Worm (Caenorhabditis elegans): ENCODE results near the gene col-83.

col-83 gene

ce11 chrII:11044193-11044568, 1.6 kb downstream of the col-83 start:
- TF ChIP-seq aly-1 (tag; optimal IDR thresholded peaks at IDR 0.05) (peak; percentile 62), hmg-4 (GFP tag; optimal IDR thresholded peaks at IDR 0.05) (no peak)

ce11 chrII:11043546-11044192, 2.1 kb downstream of the col-83 start:
- TF ChIP-seq ceh-13 (GFP tag; optimal IDR thresholded peaks at IDR 0.05) = no peak
- TF ChIP-seq tbx-37 (GFP tag; conservative IDR thresholded peaks at IDR 0.05) = no peak
- TF ChIP-seq B0310.2 (tag; optimal IDR thresholded peaks at IDR 0.05) = no peak
- no peak for TF ChIP-seq F13C5.2 (tag; optimal IDR thresholded peaks at IDR 0.05)
- TF ChIP-seq ama-1 (optimal IDR thresholded peaks at IDR 0.05) = no peak

DNA sequence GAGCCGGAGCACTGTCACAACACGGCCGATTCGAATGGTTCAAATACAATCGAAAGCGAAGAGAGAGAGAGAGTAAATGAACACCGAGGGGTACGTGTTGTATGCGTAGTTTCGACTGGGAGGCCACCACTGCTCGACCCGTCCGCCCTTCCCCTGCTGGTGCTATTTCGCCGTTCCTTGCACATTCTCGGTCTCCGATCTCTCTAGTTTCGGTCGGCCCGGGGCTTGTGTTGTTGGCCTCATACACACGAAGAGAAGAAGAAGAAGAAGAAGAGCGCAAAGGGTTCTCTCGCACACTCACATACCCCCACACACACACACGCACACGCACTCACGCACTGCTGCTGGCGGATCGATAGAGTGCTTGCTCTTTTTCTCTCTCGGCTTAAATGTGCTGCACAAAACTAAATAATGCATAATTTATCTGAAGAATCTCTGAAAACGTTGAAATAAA, 2.9 kb downstream of the col-83 start:
- TF ChIP-seq F13C5.2 (tag; optimal IDR thresholded peaks at IDR 0.05) (peak; percentile 57), tra-4 (tag; optimal IDR thresholded peaks at IDR 0.05) (no peak), B0310.2 (tag; optimal IDR thresholded peaks at IDR 0.05) (peak; percentile 55), aly-1 (tag; optimal IDR thresholded peaks at IDR 0.05) (peak; percentile 79), ama-1 (optimal IDR thresholded peaks at IDR 0.05) (no peak), tbx-11 (GFP tag; IDR thresholded peaks at IDR 0.05) (no peak), sea-1 (GFP tag; conservative IDR thresholded peaks at IDR 0.05) (no peak), ets-7 (tag; optimal IDR thresholded peaks at IDR 0.05) (peak; percentile 5), flt-1 (GFP tag; IDR thresholded peaks at IDR 0.05) (no peak), pes-1 (GFP tag; IDR thresholded peaks at IDR 0.05) (0 out of 2 replicates have a peak, but pooled peaks have one; percentile 45), ceh-13 (GFP tag; optimal IDR thresholded peaks at IDR 0.05) (no peak), hmbx-1 (tag; optimal IDR thresholded peaks at IDR 0.05) (no peak), hnd-1 (tag; optimal IDR thresholded peaks at IDR 0.05) (no peak), tbx-37 (GFP tag; conservative IDR thresholded peaks at IDR 0.05) (0 out of 2 replicates have a peak, but pooled peaks have one; percentile 20), ceh-36 (tag; optimal IDR thresholded peaks at IDR 0.05) (peak; percentile 32), scrt-1 (GFP tag; IDR thresholded peaks at IDR 0.05) (no peak), hmg-4 (GFP tag; optimal IDR thresholded peaks at IDR 0.05) (peak; percentile 94)

ce11 chrII:11041846-11042262, 3.9 kb downstream of the col-83 start:
- TF ChIP-seq tra-4 (tag; optimal IDR thresholded peaks at IDR 0.05) (no peak), F13C5.2 (tag; optimal IDR thresholded peaks at IDR 0.05) (peak; percentile 10), hmg-4 (GFP tag; optimal IDR thresholded peaks at IDR 0.05) (peak; percentile 37), B0310.2 (tag; optimal IDR thresholded peaks at IDR 0.05) (no peak), ama-1 (optimal IDR thresholded peaks at IDR 0.05) (peak; percentile 20), sea-1 (GFP tag; conservative IDR thresholded peaks at IDR 0.05) (no peak), ceh-36 (tag; optimal IDR thresholded peaks at IDR 0.05) (no peak)

DNA sequence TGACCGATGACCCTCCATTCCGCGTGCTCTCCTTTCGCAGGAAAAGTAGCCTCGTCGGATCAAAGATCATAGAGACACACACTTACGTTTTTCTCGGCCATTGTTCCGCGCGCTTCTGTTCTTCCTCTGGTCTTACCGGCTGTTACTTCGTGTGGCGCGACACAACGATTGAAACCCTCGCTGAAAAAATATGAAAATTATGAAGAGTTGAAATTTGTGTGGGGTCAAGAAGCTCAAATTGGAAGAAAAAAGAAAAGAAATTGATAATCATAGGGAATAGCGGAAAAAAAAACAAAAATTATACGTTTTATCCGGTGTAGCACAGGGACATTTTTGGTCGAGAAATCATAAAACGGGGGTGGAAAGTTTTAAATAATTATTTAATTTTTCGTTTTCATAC, 4.7 kb downstream of the col-83 start, which contains the start of gene cey-1:
TSS of gene cey-1 (minus strand) at position 180 of the 400 bp plus-strand sequence.
- TF ChIP-seq ama-1 (optimal IDR thresholded peaks at IDR 0.05) (no peak), tra-4 (tag; optimal IDR thresholded peaks at IDR 0.05) (no peak), tbx-11 (GFP tag; IDR thresholded peaks at IDR 0.05) (no peak), tbx-37 (GFP tag; conservative IDR thresholded peaks at IDR 0.05) (no peak), sea-1 (GFP tag; conservative IDR thresholded peaks at IDR 0.05) (no peak), scrt-1 (GFP tag; IDR thresholded peaks at IDR 0.05) (no peak), hnd-1 (tag; optimal IDR thresholded peaks at IDR 0.05) (no peak), hmbx-1 (tag; optimal IDR thresholded peaks at IDR 0.05) (no peak), ets-7 (tag; optimal IDR thresholded peaks at IDR 0.05) (no peak), flt-1 (GFP tag; IDR thresholded peaks at IDR 0.05) (no peak), pes-1 (GFP tag; IDR thresholded peaks at IDR 0.05) (no peak), ceh-13 (GFP tag; optimal IDR thresholded peaks at IDR 0.05) (no peak), F13C5.2 (tag; optimal IDR thresholded peaks at IDR 0.05) (no peak), aly-1 (tag; optimal IDR thresholded peaks at IDR 0.05) (no peak), ceh-36 (tag; optimal IDR thresholded peaks at IDR 0.05) (no peak), hmg-4 (GFP tag; optimal IDR thresholded peaks at IDR 0.05) (no peak), B0310.2 (tag; optimal IDR thresholded peaks at IDR 0.05) (no peak)

DNA sequence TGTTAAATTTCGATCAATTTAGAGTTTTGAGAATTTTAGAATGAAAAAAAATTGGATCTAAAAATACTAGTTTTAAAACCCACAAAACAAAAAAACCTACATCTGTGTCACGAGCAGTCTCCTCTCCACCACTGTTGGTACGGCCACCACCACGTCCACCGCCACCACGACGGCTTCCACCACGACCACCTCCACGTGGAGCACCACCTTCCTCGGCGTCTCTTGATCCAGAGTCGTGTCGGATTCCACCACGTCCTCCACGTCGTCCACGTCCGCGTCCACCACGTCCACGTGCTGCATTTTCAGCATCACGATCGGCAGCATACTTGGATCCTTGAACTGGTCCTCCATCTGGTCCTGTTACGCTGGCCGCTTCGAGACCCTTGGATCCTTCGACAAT, 5.6 kb downstream of the col-83 start:
- TF ChIP-seq B0310.2 (tag; optimal IDR thresholded peaks at IDR 0.05) = no peak
- 0 out of 2 replicates have a peak, but pooled peaks have one; percentile 37 for TF ChIP-seq scrt-1 (GFP tag; IDR thresholded peaks at IDR 0.05)
- TF ChIP-seq hmbx-1 (tag; optimal IDR thresholded peaks at IDR 0.05) = no peak
- no peak for TF ChIP-seq tbx-11 (GFP tag; IDR thresholded peaks at IDR 0.05)

ce11 chrII:11035774-11036173, 10.0 kb downstream of the col-83 start, which contains the start of gene srlf-15:
Gene srlf-15, plus strand, starts transcription at chrII:11036074.
- TF ChIP-seq flt-1 (GFP tag; IDR thresholded peaks at IDR 0.05) (no peak), scrt-1 (GFP tag; IDR thresholded peaks at IDR 0.05) (no peak), pes-1 (GFP tag; IDR thresholded peaks at IDR 0.05) (no peak), ama-1 (optimal IDR thresholded peaks at IDR 0.05) (no peak)

- TF ChIP-seq hmg-4 (GFP tag; optimal IDR thresholded peaks at IDR 0.05) = no peak
- no peak for TF ChIP-seq B0310.2 (tag; optimal IDR thresholded peaks at IDR 0.05)
- no peak for TF ChIP-seq ama-1 (optimal IDR thresholded peaks at IDR 0.05)
- TF ChIP-seq ets-7 (tag; optimal IDR thresholded peaks at IDR 0.05) = no peak
- no peak for TF ChIP-seq scrt-1 (GFP tag; IDR thresholded peaks at IDR 0.05)
- TF ChIP-seq sea-1 (GFP tag; conservative IDR thresholded peaks at IDR 0.05) = no peak
- TF ChIP-seq hmbx-1 (tag; optimal IDR thresholded peaks at IDR 0.05) = no peak
- no peak for TF ChIP-seq ceh-13 (GFP tag; optimal IDR thresholded peaks at IDR 0.05)
- no peak for TF ChIP-seq pes-1 (GFP tag; IDR thresholded peaks at IDR 0.05)
These were observed 13.0 kb downstream of the col-83 start for ce11 chrII:11032812-11033211.
